Worm (Caenorhabditis elegans) whole organism, young adult: ENCODE data around the gene clec-180.

ENCODE experiments used
- Y53F4B.3 ChIP-seq: fragments of 200-800 bp; sonication (Bioruptor generic); IDR thresholded peaks from 2 replicates; pipeline ENCODE4 v1.3.6; 2022; ENCODE audit warnings: missing genetic modification reagents, missing genetic modification characterization, missing compliant biosample characterization
- ama-1 ChIP-seq, 3 experiments: fragments of 150-350 bp in 1 of 3; sonication (generic microtip) in 2 of 3; optimal IDR thresholded peaks; 2 replicates each; lab custom pipeline; 2014 to 2018; ENCODE audit warnings: missing biosample characterization in 2 of 3, missing genetic modification characterization in 2 of 3, missing genetic modification reagents in 2 of 3
- lin-26 ChIP-seq: fragments of 200-800 bp; sonication (Bioruptor generic); IDR thresholded peaks from 2 replicates; pipeline ENCODE4 v1.3.6; 2022; ENCODE audit warnings: missing genetic modification reagents, missing genetic modification characterization, missing compliant biosample characterization
- pha-4 ChIP-seq: fragments of 150-350 bp; sonication (generic microtip); optimal IDR thresholded peaks from 2 replicates; lab custom pipeline; 2014; ENCODE audit warnings: missing biosample characterization, missing genetic modification reagents, missing genetic modification characterization
- sdz-38 ChIP-seq: sonication (generic microtip); optimal IDR thresholded peaks from 2 replicates; lab custom pipeline; 2016; ENCODE audit warnings: missing genotype, missing genetic modification characterization, missing compliant biosample characterization
- zim-3 ChIP-seq: sonication (generic microtip); optimal IDR thresholded peaks from 2 replicates; lab custom pipeline; 2017; ENCODE audit warnings: mild to moderate bottlenecking, missing genetic modification characterization, moderate library complexity, missing compliant biosample characterization

DNA sequence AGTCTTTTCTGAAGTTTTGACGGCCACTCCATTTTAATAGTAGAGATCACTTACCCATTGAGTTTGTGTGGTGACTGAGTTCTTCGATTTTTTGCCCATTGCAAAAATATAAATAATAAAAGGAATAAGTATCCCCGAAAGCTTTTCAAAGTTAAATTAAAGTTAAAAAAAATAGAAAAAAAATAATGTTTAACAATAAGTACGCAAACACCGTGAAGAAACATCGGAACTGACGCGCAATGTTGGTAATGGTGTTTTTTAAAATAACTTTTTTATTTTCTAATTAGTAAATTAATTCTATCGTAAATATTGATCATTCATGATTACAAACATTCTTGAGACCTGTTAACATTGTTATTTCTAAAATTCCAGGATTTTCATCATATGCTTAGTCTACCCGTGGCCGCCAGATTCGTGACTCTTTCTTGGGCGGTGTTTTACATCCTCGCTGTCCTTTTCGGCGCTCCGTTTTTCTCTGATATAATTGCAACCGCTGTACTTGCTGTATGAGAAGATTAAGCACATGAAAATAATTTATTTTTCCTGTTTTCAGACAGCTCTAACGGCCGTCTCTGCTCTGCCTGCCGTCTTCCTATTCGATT, 12.3 kb upstream of the clec-180 start, which contains the start of the genes F49E8.7, F49E8.8 and nprl-2:
- TF ChIP-seq pha-4 (tag; lab: Kevin White, UChicago) = no peak
- no peak for TF ChIP-seq Y53F4B.3 (GFP tag; lab: Robert Waterston, UW)
- no peak for TF ChIP-seq sdz-38
- no peak for TF ChIP-seq lin-26 (GFP tag; lab: Robert Waterston, UW)
- no peak for TF ChIP-seq zim-3 (tag; lab: Kevin White, UChicago)
- TF ChIP-seq ama-1 (optimal IDR thresholded peaks at IDR 0.05; lab: Kevin White, UChicago) = no peak
- TF ChIP-seq ama-1 (GFP tag; optimal IDR thresholded peaks at IDR 0.05; lab: Kevin White, UChicago) = no peak
